Worm (Caenorhabditis elegans) whole organism, L1 larva: Measurements from ENCODE around the gene elo-1.

Source experiments
- C04F5.9 ChIP-seq: sonication (generic microtip); optimal IDR thresholded peaks from 2 replicates; lab custom pipeline; 2016; ENCODE audit warnings: missing genetic modification characterization, missing compliant biosample characterization
- C16A3.4 ChIP-seq: fragments of 150-350 bp; optimal IDR thresholded peaks from 2 replicates; lab custom pipeline; 2014; ENCODE audit warnings: missing biosample characterization, missing genetic modification characterization
- C34B4.2 ChIP-seq: sonication (generic microtip); optimal IDR thresholded peaks from 2 replicates; lab custom pipeline; 2017; ENCODE audit warnings: mild to moderate bottlenecking, missing genetic modification characterization, missing compliant biosample characterization
- Y116A8C.19 ChIP-seq: sonication (generic microtip); optimal IDR thresholded peaks from 2 replicates; lab custom pipeline; 2016; ENCODE audit warnings: missing compliant biosample characterization, missing genetic modification characterization, borderline replicate concordance
- ceh-88 ChIP-seq: fragments of 200-800 bp; sonication (Bioruptor generic); IDR thresholded peaks from 2 replicates; pipeline ENCODE4 v1.3.6; 2022; ENCODE audit warnings: missing genetic modification characterization, missing compliant biosample characterization
- ceh-90 ChIP-seq: sonication (generic microtip); optimal IDR thresholded peaks from 2 replicates; lab custom pipeline; 2016; ENCODE audit warnings: missing genetic modification characterization, missing compliant biosample characterization
- fkh-4 ChIP-seq: sonication (generic microtip); optimal IDR thresholded peaks from 2 replicates; lab custom pipeline; 2016; ENCODE audit warnings: missing compliant biosample characterization, missing genetic modification characterization, borderline replicate concordance
- fkh-8 ChIP-seq: sonication (generic microtip); optimal IDR thresholded peaks from 2 replicates; lab custom pipeline; 2016; ENCODE audit warnings: mild to moderate bottlenecking, missing genetic modification characterization, missing compliant biosample characterization
- grh-1 ChIP-seq: fragments of 200-800 bp; sonication (Bioruptor generic); IDR thresholded peaks from 2 replicates; pipeline ENCODE4 v1.3.6; 2022; ENCODE audit warnings: missing genetic modification reagents, missing genetic modification characterization, missing compliant biosample characterization
- hlh-4 ChIP-seq: sonication (generic microtip); optimal IDR thresholded peaks from 2 replicates; lab custom pipeline; 2016; ENCODE audit warnings: mild to moderate bottlenecking, missing genetic modification characterization, missing compliant biosample characterization
- lin-14 ChIP-seq: fragments of 200-800 bp; sonication (Bioruptor generic); optimal IDR thresholded peaks from 2 replicates; lab custom pipeline; 2018; ENCODE audit warnings: mild to moderate bottlenecking, missing genetic modification characterization, moderate library complexity, missing compliant biosample characterization
- lin-39 ChIP-seq: fragments of 150-350 bp; optimal IDR thresholded peaks from 2 replicates; lab custom pipeline; 2014; ENCODE audit warnings: missing biosample characterization, missing genetic modification reagents, missing genetic modification characterization
- mab-9 ChIP-seq: fragments of 200-800 bp; sonication (Bioruptor generic); IDR thresholded peaks from 2 replicates; pipeline ENCODE4 v1.3.6; 2022; ENCODE audit warnings: missing genetic modification reagents, missing genetic modification characterization, missing compliant biosample characterization
- nhr-12 ChIP-seq: sonication (generic microtip); optimal IDR thresholded peaks from 2 replicates; lab custom pipeline; 2017; ENCODE audit warnings: missing biosample characterization, missing genetic modification characterization
- nhr-237 ChIP-seq: fragments of 150-350 bp; optimal IDR thresholded peaks from 2 replicates; lab custom pipeline; 2014; ENCODE audit warnings: missing biosample characterization, missing genetic modification characterization
- nhr-28 ChIP-seq: fragments of 150-350 bp; optimal IDR thresholded peaks from 2 replicates; lab custom pipeline; 2014; ENCODE audit warnings: missing biosample characterization, missing genetic modification characterization
- nhr-71 ChIP-seq: sonication (generic microtip); optimal IDR thresholded peaks from 2 replicates; lab custom pipeline; 2016; ENCODE audit warnings: mild to moderate bottlenecking, missing genetic modification characterization, moderate library complexity, missing compliant biosample characterization
- nhr-84 ChIP-seq: sonication (generic microtip); optimal IDR thresholded peaks from 2 replicates; lab custom pipeline; 2017; ENCODE audit warnings: missing biosample characterization, missing genetic modification characterization
- nhr-85 ChIP-seq: sonication (generic microtip); peaks from one replicate; lab custom pipeline; 2016; ENCODE audit warnings: missing genetic modification characterization, inconsistent platforms, missing compliant biosample characterization
- skn-1 ChIP-seq: fragments of 150-350 bp; optimal IDR thresholded peaks from 2 replicates; lab custom pipeline; 2014; ENCODE audit warnings: missing biosample characterization, missing genetic modification characterization
- snpc-4 ChIP-seq: fragments of 150-350 bp; optimal IDR thresholded peaks from 2 replicates; lab custom pipeline; 2014; ENCODE audit warnings: missing biosample characterization, missing genetic modification characterization
- snu-23 ChIP-seq: sonication (generic microtip); optimal IDR thresholded peaks from 2 replicates; lab custom pipeline; 2016; ENCODE audit warnings: missing genetic modification characterization, missing compliant biosample characterization
- sox-4 ChIP-seq: sonication (generic microtip); optimal IDR thresholded peaks from 2 replicates; lab custom pipeline; 2016; ENCODE audit warnings: missing genetic modification characterization, missing compliant biosample characterization
- sptf-1 ChIP-seq: fragments of 150-350 bp; optimal IDR thresholded peaks from 2 replicates; lab custom pipeline; 2014; ENCODE audit warnings: missing biosample characterization, missing genetic modification characterization
- sup-37 ChIP-seq: fragments of 200-800 bp; sonication (Bioruptor generic); optimal IDR thresholded peaks from 2 replicates; lab custom pipeline; 2018; ENCODE audit warnings: mild to moderate bottlenecking, missing genetic modification characterization, missing compliant biosample characterization
- tbx-2 ChIP-seq: sonication (generic microtip); optimal IDR thresholded peaks from 2 replicates; lab custom pipeline; 2016; ENCODE audit warnings: missing genetic modification characterization, missing compliant biosample characterization
- tlp-1 ChIP-seq: fragments of 150-350 bp; optimal IDR thresholded peaks from 2 replicates; lab custom pipeline; 2014; ENCODE audit warnings: missing biosample characterization, missing genetic modification characterization
- unc-86 ChIP-seq: sonication (generic microtip); optimal IDR thresholded peaks from 2 replicates; lab custom pipeline; 2016; ENCODE audit warnings: missing genetic modification characterization, missing compliant biosample characterization
- unc-98 ChIP-seq: fragments of 200-800 bp; sonication (Bioruptor generic); IDR thresholded peaks from 2 replicates; pipeline ENCODE4 v1.3.6; 2022; ENCODE audit warnings: missing genetic modification characterization, missing compliant biosample characterization
- xbp-1 ChIP-seq: sonication (generic microtip); optimal IDR thresholded peaks from 2 replicates; lab custom pipeline; 2016; ENCODE audit warnings: missing genetic modification characterization, missing compliant biosample characterization
- zag-1 ChIP-seq: fragments of 150-350 bp; optimal IDR thresholded peaks from 2 replicates; lab custom pipeline; 2014; ENCODE audit warnings: missing biosample characterization, missing genetic modification characterization
- zip-4 ChIP-seq: fragments of 200-800 bp; sonication (Bioruptor generic); optimal IDR thresholded peaks from 2 replicates; lab custom pipeline; 2018; ENCODE audit warnings: mild to moderate bottlenecking, missing genetic modification characterization, moderate library complexity, missing compliant biosample characterization
- ztf-11 ChIP-seq, 2 experiments: sonication (generic microtip); optimal IDR thresholded peaks; 2 replicates each; lab custom pipeline; 2016 to 2017; ENCODE audit warnings: missing genetic modification characterization in 2 of 2, missing biosample characterization in 1 of 2, missing compliant biosample characterization in 1 of 2
- ztf-4 ChIP-seq: fragments of 150-350 bp; optimal IDR thresholded peaks from 2 replicates; lab custom pipeline; 2014; ENCODE audit warnings: missing biosample characterization, missing genetic modification characterization

elo-1 gene

DNA sequence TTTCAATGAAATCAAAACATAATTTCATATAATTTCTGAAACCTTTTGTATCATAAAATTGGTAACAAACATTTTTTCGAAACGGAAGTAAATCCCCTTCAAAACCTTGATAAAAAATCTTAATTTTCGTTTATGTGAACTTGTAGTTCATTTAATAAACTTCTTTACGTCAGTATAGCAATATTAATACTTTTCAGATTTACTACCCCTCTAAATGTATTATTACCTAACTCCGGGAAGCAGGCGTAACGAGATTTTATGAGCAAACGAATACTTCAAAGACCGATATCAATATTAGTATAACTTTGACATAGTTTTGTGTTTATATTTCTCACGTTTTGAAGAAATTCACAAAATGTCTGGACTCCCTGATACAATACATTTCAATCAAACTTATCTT lies 37.9 kb upstream of the elo-1 start, which contains the start of gene sru-1:
sru-1 (plus strand) TSS at position 301 of the 400 bp plus-strand sequence.
- TF ChIP-seq Y116A8C.19 (tag; lab: Kevin White, UChicago) (no peak), nhr-12 (tag; lab: Kevin White, UChicago) (no peak), xbp-1 (no peak), sox-4 (tag; lab: Kevin White, UChicago) (no peak), C16A3.4 (tag; lab: Kevin White, UChicago) (no peak), C34B4.2 (tag; lab: Kevin White, UChicago) (no peak), sptf-1 (tag; lab: Kevin White, UChicago) (no peak), lin-14 (GFP tag; lab: Kevin White, UChicago) (no peak), nhr-71 (tag; lab: Kevin White, UChicago) (no peak), nhr-85 (no peak), mab-9 (no peak), ztf-11 (tag; optimal IDR thresholded peaks at IDR 0.05; lab: Kevin White, UChicago) (no peak)

DNA sequence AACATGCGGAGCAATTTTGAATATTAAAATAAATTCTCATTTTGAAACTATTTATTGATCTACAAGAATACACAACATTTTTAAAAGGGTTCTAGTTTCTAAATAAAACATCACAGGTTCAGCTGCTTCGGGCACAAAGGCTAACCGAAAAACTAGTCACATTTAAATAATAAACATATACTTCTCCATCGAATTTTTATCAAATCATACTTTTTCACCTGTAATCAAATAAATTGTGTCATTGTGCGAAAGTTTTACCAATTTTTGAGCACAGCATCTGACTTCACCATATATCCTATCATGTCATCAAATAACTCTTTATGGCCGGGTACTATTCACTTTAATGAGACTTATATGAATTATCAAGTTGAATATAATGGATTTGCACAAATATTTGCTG lies 35.8 kb upstream of the elo-1 start, which contains the start of gene sru-6:
sru-6 (plus strand) TSS at position 301 of the 400 bp plus-strand sequence.
- TF ChIP-seq nhr-28 (tag; lab: Kevin White, UChicago) (no peak), fkh-8 (tag; lab: Kevin White, UChicago) (no peak), lin-39 (tag; lab: Kevin White, UChicago) (no peak), ztf-4 (tag; lab: Kevin White, UChicago) (no peak), snpc-4 (tag; lab: Kevin White, UChicago) (no peak), nhr-237 (tag; lab: Kevin White, UChicago) (no peak), unc-86 (tag; lab: Kevin White, UChicago) (no peak), nhr-84 (tag; lab: Kevin White, UChicago) (no peak), ceh-88 (GFP tag; lab: Robert Waterston, UW) (no peak), nhr-71 (tag; lab: Kevin White, UChicago) (no peak), tbx-2 (tag; lab: Kevin White, UChicago) (no peak), ceh-90 (tag; lab: Kevin White, UChicago) (no peak), skn-1 (no peak)

DNA sequence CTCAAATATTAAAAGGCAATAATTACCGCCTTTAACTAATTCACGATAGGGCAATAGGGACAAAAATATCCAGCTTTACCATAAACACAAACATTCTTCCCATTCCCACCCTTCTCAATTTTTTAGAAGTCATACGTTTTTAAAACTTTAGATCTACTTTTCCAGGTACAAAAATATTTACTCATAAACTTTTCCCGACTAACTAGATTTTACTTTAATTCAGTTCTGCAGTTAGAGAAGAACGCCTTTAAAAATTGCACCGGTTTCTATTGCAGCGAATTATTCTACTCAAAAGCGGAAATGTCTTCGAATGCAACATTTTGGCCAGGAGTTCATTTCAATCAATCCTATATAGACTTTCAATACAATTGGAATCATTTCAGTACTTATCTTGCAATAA lies 29.9 kb upstream of the elo-1 start, which contains the start of gene sru-3:
sru-3 (plus strand) TSS at position 301 of the 400 bp plus-strand sequence.
- TF ChIP-seq nhr-85 (peak; percentile 25), hlh-4 (tag; lab: Kevin White, UChicago) (no peak)

DNA sequence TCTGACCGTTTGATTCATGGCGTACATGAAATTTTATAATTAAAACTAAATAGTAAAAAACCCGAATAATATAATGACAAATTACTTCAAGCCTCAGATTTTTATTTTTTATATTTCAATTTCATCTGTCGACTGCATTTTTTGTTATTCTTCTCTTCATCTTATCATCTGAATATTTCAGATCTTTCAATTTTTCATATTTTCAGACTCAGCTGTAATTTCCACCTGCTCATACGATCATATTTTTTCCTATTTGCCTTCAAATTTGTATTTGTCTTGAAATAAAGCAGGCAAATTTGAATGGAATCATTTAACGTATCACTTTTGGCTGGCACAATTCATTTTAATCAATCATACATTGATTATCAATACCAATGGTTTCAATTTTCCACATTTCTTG lies 28.1 kb upstream of the elo-1 start, which contains the start of gene sru-4:
sru-4 (plus strand) TSS at position 301 of the 400 bp plus-strand sequence.
- TF ChIP-seq lin-39 (tag; lab: Kevin White, UChicago) (no peak), unc-98 (GFP tag; lab: Robert Waterston, UW) (no peak), snu-23 (GFP tag; lab: Kevin White, UChicago) (no peak), grh-1 (GFP tag; lab: Robert Waterston, UW) (no peak)

DNA sequence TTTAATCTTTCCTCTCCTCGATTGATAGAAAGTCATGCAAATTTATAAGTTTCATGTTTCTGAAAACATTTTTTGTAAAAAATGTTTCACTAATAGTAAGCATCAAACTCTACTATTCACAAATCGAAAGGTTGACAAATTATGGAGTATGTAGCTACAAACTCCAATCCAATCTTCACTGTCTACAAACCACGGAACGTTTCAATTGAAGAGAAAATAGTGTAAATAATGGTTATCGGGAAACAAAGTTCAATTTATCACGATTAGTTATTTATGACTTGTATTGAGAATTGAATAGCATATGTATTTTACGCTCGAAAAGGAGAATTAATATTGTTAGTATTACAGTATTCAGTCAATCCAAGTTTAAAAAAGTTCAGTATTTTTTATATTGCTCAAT lies 26.5 kb upstream of the elo-1 start:
- TF ChIP-seq snu-23 (GFP tag; lab: Kevin White, UChicago), result no peak
- no peak for TF ChIP-seq C04F5.9 (tag; lab: Kevin White, UChicago)
- no peak for TF ChIP-seq tlp-1
- no peak for TF ChIP-seq fkh-4 (tag; lab: Kevin White, UChicago)
- TF ChIP-seq ztf-4 (tag; lab: Kevin White, UChicago), result no peak
- TF ChIP-seq skn-1, result no peak
- no peak for TF ChIP-seq zip-4 (GFP tag; lab: Kevin White, UChicago)
- TF ChIP-seq sup-37, result no peak
- no peak for TF ChIP-seq zag-1 (tag; lab: Kevin White, UChicago)
- TF ChIP-seq xbp-1, result no peak
